Worm (Caenorhabditis elegans) whole organism, L1 larva: ENCODE measurements around the gene F46C3.6.

Experiments used
- efl-1 ChIP-seq, 4 experiments: fragments of 150-350 bp; optimal IDR thresholded peaks in 3 of 4; peaks in 1 of 4; 1 replicate in 1 of 4; 2 replicates in 3 of 4; lab custom pipeline; 2014; ENCODE audit warnings: missing biosample characterization in 2 of 4, missing genetic modification characterization in 2 of 4, missing genetic modification reagents in 2 of 4
- fos-1 ChIP-seq: fragments of 150-350 bp; optimal IDR thresholded peaks from 2 replicates; lab custom pipeline; 2014; ENCODE audit warnings: missing biosample characterization, missing genetic modification characterization
- lin-13 ChIP-seq: fragments of 150-350 bp; optimal IDR thresholded peaks from 2 replicates; lab custom pipeline; 2014; ENCODE audit warnings: missing biosample characterization, missing genetic modification reagents, missing genetic modification characterization

DNA sequence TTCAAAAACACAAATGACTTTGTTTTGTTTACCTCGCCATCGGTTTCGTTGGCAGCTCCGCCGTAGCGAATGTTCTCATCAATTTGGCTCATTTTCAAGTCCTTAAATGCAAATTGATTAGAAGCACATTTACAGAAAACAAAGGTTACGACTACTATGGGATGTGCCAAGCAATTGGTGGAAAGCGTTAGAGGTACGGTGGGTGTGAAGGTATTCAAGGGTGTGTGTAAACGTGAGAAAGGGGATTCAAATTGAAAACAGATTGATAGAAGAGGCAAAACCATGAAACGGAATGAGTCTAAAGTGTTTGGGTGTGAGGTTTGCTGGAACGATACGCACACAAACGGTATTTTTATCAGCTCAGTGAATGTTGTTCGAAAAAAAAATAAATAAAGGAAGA lies 42.5 kb downstream of the F46C3.6 start, which contains the start of gene tni-1:
- no peak for TF ChIP-seq fos-1 (tag; lab: Kevin White, UChicago)
- TF ChIP-seq efl-1 (optimal IDR thresholded peaks at IDR 0.05; lab: Kevin White, UChicago): no peak
- TF ChIP-seq efl-1 (GFP tag; optimal IDR thresholded peaks at IDR 0.05 in 1 of 2; lab: Kevin White, UChicago): no peak
- TF ChIP-seq lin-13 (GFP tag; lab: Kevin White, UChicago): no peak
